Fruit fly (Drosophila melanogaster): ENCODE data around the gene CG17159.

DNA sequence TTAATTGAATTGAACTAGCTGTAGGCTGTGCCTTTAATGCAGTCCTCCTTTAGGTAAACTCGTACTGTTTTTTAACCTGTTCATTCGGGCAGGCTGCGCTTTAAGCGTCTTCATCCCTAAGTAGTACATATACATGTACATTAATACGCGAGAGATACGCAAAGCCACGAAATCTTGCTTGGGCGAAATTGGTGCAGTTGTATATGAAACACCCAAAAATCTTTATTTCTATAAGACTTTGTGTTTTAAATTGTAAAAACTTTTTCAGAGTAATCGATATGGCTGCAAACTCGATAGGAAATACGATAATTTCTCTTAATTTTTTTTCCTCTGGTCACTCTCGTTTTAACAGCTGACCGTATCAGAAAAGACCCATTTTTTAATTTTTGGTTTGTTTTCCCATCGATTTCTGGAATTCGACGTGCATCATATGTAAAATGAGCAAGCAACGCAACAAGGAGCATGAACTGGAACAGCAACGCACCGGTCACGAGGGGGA is 10.0 kb downstream of the CG17159 start, which contains the start of the genes CG17163 and CG17168:
- TF ChIP-seq Blimp-1 (GFP tag; optimal IDR thresholded peaks at IDR 0.05) = no peak
- TF ChIP-seq Lpt (GFP tag; optimal IDR thresholded peaks at IDR 0.05) = no peak
- TF ChIP-seq esn (GFP tag; optimal IDR thresholded peaks at IDR 0.05) = no peak
- TF ChIP-seq Sox102F (GFP tag; optimal IDR thresholded peaks at IDR 0.05) = no peak
- TF ChIP-seq fkh (GFP tag; optimal IDR thresholded peaks at IDR 0.05) = no peak
- TF ChIP-seq CG8119 (GFP tag; IDR thresholded peaks at IDR 0.05) = no peak
- TF ChIP-seq fd85E (GFP tag; optimal IDR thresholded peaks at IDR 0.05) = no peak
- TF ChIP-seq spab (GFP tag; optimal IDR thresholded peaks at IDR 0.05) = no peak
- no peak for TF ChIP-seq OdsH (GFP tag; optimal IDR thresholded peaks at IDR 0.05)

All from whole organism, prepupa.